Worm (Caenorhabditis elegans) whole organism, early embryonic: ENCODE measurements around the gene dhs-16.

Experiments
- B0310.2 ChIP-seq: sonication (generic microtip); optimal IDR thresholded peaks from 2 replicates; lab custom pipeline; 2016; ENCODE audit warnings: mild to moderate bottlenecking, missing genetic modification characterization, missing compliant biosample characterization
- F13C5.2 ChIP-seq: sonication (generic microtip); optimal IDR thresholded peaks from 2 replicates; lab custom pipeline; 2017; ENCODE audit warnings: mild to moderate bottlenecking, missing genetic modification characterization, inconsistent platforms, missing compliant biosample characterization
- ets-7 ChIP-seq: sonication (generic microtip); optimal IDR thresholded peaks from 2 replicates; lab custom pipeline; 2016; ENCODE audit warnings: missing genotype, missing genetic modification characterization, missing compliant biosample characterization
- hmg-4 ChIP-seq: fragments of 200-800 bp; sonication (Bioruptor generic); optimal IDR thresholded peaks from 2 replicates; lab custom pipeline; 2018; ENCODE audit warnings: mild to moderate bottlenecking, missing genetic modification characterization, missing compliant biosample characterization
- hnd-1 ChIP-seq: sonication (generic microtip); optimal IDR thresholded peaks from 2 replicates; lab custom pipeline; 2016; ENCODE audit warnings: missing genetic modification characterization, missing compliant biosample characterization
- scrt-1 ChIP-seq: fragments of 200-800 bp; sonication (Bioruptor generic); IDR thresholded peaks from 2 replicates; pipeline ENCODE4 v1.3.6; 2022; ENCODE audit warnings: missing genetic modification characterization, missing compliant biosample characterization
- sea-1 ChIP-seq: fragments of 200-800 bp; sonication (Bioruptor generic); conservative IDR thresholded peaks from 2 replicates; pipeline ENCODE4 v1.3.6; 2022; ENCODE audit warnings: missing genetic modification characterization, missing compliant biosample characterization
- tra-4 ChIP-seq: sonication (generic microtip); optimal IDR thresholded peaks from 2 replicates; lab custom pipeline; 2017; ENCODE audit warnings: missing genetic modification characterization, missing compliant biosample characterization

DNA sequence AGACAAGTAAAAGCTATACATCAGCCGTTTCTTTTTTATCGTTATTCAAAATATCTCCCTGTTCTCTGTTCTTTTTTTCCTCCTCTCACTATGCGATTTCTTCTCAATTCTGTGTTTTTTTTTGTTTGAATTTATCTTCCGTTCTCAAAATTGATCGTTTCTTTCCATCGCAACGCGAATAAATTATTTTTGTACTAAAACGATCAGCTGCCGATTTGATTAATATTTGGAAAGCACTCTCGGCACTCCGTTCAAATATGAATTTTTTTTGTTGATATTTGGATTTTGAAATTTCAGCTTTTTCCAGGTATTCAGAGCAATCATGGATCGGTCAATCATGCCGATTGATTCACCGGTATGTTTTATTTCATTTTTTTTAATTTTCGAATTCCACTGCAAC lies 40.4 kb upstream of the dhs-16 start, which contains the start of gene pst-1:
- no peak for TF ChIP-seq hnd-1 (tag; lab: Kevin White, UChicago)
- TF ChIP-seq ets-7 (tag; lab: Kevin White, UChicago) = no peak
- TF ChIP-seq F13C5.2 (tag; lab: Kevin White, UChicago) = no peak
- TF ChIP-seq scrt-1 (GFP tag; lab: Robert Waterston, UW) = no peak
- TF ChIP-seq hmg-4 (GFP tag; lab: Kevin White, UChicago) = no peak
- no peak for TF ChIP-seq B0310.2
- TF ChIP-seq sea-1 = no peak
- TF ChIP-seq tra-4 (tag; lab: Kevin White, UChicago) = no peak
